Worm (Caenorhabditis elegans) whole organism, L2 larva: ENCODE data around the gene ZK643.6.

Experiments
- ama-1 ChIP-seq: fragments of 150-350 bp; optimal IDR thresholded peaks from 2 replicates; lab custom pipeline; 2018; ENCODE audit warnings: inconsistent platforms
- ceh-16 ChIP-seq: fragments of 150-350 bp; optimal IDR thresholded peaks from 2 replicates; lab custom pipeline; 2014; ENCODE audit warnings: missing biosample characterization, missing genetic modification characterization
- ceh-82 ChIP-seq: fragments of 150-350 bp; optimal IDR thresholded peaks from 2 replicates; lab custom pipeline; 2014; ENCODE audit warnings: missing biosample characterization, missing genetic modification characterization
- dmd-4 ChIP-seq: sonication (generic microtip); optimal IDR thresholded peaks from 2 replicates; lab custom pipeline; 2017; ENCODE audit warnings: missing biosample characterization, missing genetic modification characterization
- lin-39 ChIP-seq: fragments of 150-350 bp; optimal IDR thresholded peaks from 2 replicates; lab custom pipeline; 2014; ENCODE audit warnings: missing biosample characterization, missing genetic modification reagents, missing genetic modification characterization
- lsy-2 ChIP-seq, 2 experiments: fragments of 150-350 bp in 1 of 2; sonication (generic microtip) in 1 of 2; optimal IDR thresholded peaks; 2 replicates each; lab custom pipeline; 2014 to 2017; ENCODE audit warnings: missing biosample characterization in 2 of 2, missing genetic modification characterization in 2 of 2
- nhr-10 ChIP-seq: sonication (generic microtip); optimal IDR thresholded peaks from 2 replicates; lab custom pipeline; 2017; ENCODE audit warnings: missing biosample characterization, missing genetic modification characterization
- nhr-11 ChIP-seq: fragments of 150-350 bp; optimal IDR thresholded peaks from 2 replicates; lab custom pipeline; 2014; ENCODE audit warnings: missing biosample characterization, missing genetic modification characterization
- nhr-237 ChIP-seq: fragments of 150-350 bp; optimal IDR thresholded peaks from 2 replicates; lab custom pipeline; 2014; ENCODE audit warnings: missing biosample characterization, missing genetic modification characterization
- nhr-25 ChIP-seq: fragments of 150-350 bp; sonication (generic microtip); optimal IDR thresholded peaks from 3 replicates; lab custom pipeline; 2014; ENCODE audit warnings: missing biosample characterization, missing genetic modification characterization
- nhr-6 ChIP-seq: fragments of 150-350 bp; optimal IDR thresholded peaks from 2 replicates; lab custom pipeline; 2014; ENCODE audit warnings: missing biosample characterization, missing genetic modification characterization
- snpc-4 ChIP-seq: fragments of 150-350 bp; optimal IDR thresholded peaks from 2 replicates; lab custom pipeline; 2014; ENCODE audit warnings: missing biosample characterization, missing genetic modification characterization
- ztf-1 ChIP-seq: fragments of 200-800 bp; sonication (Bioruptor generic); conservative IDR thresholded peaks from 2 replicates; pipeline ENCODE4 v1.3.6; 2022; ENCODE audit warnings: missing genetic modification characterization, missing compliant biosample characterization
- ztf-11 ChIP-seq: sonication (generic microtip); optimal IDR thresholded peaks from 2 replicates; lab custom pipeline; 2017; ENCODE audit warnings: missing biosample characterization, missing genetic modification characterization

DNA sequence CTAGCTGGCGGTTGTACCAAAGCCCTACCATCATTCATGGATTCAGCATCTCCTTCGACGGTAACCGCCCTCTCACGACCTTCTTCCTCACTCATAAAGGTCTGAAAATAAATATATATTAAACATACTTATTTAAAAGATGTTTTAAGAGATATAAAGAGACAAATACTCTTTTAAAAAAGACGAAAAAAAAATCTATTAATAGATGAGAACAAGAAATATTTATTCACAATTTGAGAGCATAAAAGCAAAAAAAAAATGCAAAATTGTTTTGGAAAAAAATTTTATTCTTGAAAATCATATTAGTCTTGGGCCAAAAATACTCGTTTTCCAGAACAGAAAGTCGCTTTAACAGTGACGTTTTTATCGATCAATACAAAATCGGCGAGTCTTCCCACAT lies 36.1 kb upstream of the ZK643.6 start, which contains the start of gene skat-1:
- TF ChIP-seq ztf-11 (tag; lab: Kevin White, UChicago) (no peak), nhr-6 (tag; lab: Kevin White, UChicago) (no peak), ceh-82 (tag; lab: Kevin White, UChicago) (no peak), lin-39 (tag; lab: Kevin White, UChicago) (no peak), ama-1 (lab: Kevin White, UChicago) (no peak), lsy-2 (tag; optimal IDR thresholded peaks at IDR 0.05; lab: Kevin White, UChicago) (no peak), ceh-16 (tag; lab: Kevin White, UChicago) (no peak), nhr-10 (tag; lab: Kevin White, UChicago) (no peak), snpc-4 (tag; lab: Kevin White, UChicago) (no peak), ztf-1 (GFP tag; lab: Robert Waterston, UW) (no peak), nhr-25 (no peak), nhr-237 (tag; lab: Kevin White, UChicago) (no peak), dmd-4 (tag; lab: Kevin White, UChicago) (no peak), nhr-11 (tag; lab: Kevin White, UChicago) (no peak)
